Fruit fly (Drosophila melanogaster): Measurements from ENCODE around the gene Tsf2.

- TF ChIP-seq psq (optimal IDR thresholded peaks at IDR 0.05) (no peak), pan (optimal IDR thresholded peaks at IDR 0.05) (no peak), EcR (GFP tag; optimal IDR thresholded peaks at IDR 0.05) (no peak), CG8478 (optimal IDR thresholded peaks at IDR 0.05) (no peak), usp (GFP tag; optimal IDR thresholded peaks at IDR 0.05) (no peak)
Measured at dm6 chr3L:12529431-12530007, 4.0 kb downstream of the Tsf2 start.

All from whole organism.